Worm (Caenorhabditis elegans): ENCODE results near the gene chil-16.
"Not testable (repeated sequence)": the region's sequence is repeated elsewhere in the genome, so short reads cannot be mapped to it uniquely, and the experiment has no call there.

Gene chil-16

ce11 chrII:9461881-9462280, 20.1 kb upstream of the chil-16 start, which contains the start of gene chil-21:
chil-21 (minus strand) TSS chrII:9461981.
- not testable (repeated sequence) for TF ChIP-seq B0310.2 (tag; optimal IDR thresholded peaks at IDR 0.05); hnd-1 (tag; optimal IDR thresholded peaks at IDR 0.05); ceh-13 (GFP tag; optimal IDR thresholded peaks at IDR 0.05)

DNA sequence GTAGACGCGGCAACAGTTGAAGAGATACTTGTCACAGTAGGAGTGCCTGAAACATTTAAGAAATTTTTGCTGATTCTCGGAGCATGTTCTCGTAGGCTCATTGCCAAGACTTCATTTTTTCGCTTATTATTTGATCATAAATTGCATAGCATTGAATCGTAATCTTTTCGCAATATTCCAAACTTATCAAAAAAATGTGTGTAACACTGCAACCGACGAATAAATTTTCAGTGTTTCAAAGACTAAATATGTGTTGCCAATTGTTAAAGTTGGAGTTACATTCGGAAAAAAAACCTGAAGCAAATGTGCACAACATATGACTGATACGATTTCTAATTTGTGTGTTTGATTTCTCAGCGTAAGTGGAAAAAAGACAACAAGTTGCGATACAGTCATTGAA, 17.7 kb upstream of the chil-16 start, which contains the start of gene R09D1.14:
TSS of gene R09D1.14 (minus strand) at position 101 of the 400 bp plus-strand sequence.
- not testable (repeated sequence) for TF ChIP-seq ceh-36 (tag; optimal IDR thresholded peaks at IDR 0.05); B0310.2 (tag; optimal IDR thresholded peaks at IDR 0.05); flt-1 (GFP tag; IDR thresholded peaks at IDR 0.05)

DNA sequence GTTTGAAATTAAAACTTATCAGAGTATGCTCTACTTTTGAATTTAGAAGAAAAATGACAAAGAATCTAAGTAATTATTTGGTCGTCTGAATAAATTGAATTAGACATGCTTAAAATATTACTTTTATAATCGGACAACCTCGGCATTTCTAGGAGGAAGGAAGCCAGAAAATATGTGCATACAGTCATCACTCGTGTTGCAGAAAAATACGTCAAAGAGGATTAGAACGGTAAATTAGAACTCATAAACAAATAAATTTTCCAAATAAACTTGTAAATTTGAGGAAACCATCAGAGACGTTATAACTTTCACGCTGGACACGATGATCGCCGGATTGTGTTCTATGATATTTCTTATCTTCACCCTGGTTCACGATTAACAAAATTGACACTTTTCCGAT, 12.6 kb upstream of the chil-16 start, which contains the start of gene chil-19:
TSS of gene chil-19 (minus strand) at position 101 of the 400 bp plus-strand sequence.
- TF ChIP-seq ama-1 (optimal IDR thresholded peaks at IDR 0.05) (no peak), ceh-36 (tag; optimal IDR thresholded peaks at IDR 0.05) (no peak), B0310.2 (tag; optimal IDR thresholded peaks at IDR 0.05) (no peak), pes-1 (GFP tag; IDR thresholded peaks at IDR 0.05) (no peak), hmbx-1 (tag; optimal IDR thresholded peaks at IDR 0.05) (no peak), sea-1 (GFP tag; conservative IDR thresholded peaks at IDR 0.05) (no peak), F13C5.2 (tag; optimal IDR thresholded peaks at IDR 0.05) (no peak), hmg-4 (GFP tag; optimal IDR thresholded peaks at IDR 0.05) (no peak), ets-7 (tag; optimal IDR thresholded peaks at IDR 0.05) (no peak), scrt-1 (GFP tag; IDR thresholded peaks at IDR 0.05) (no peak), tbx-11 (GFP tag; IDR thresholded peaks at IDR 0.05) (no peak), hnd-1 (tag; optimal IDR thresholded peaks at IDR 0.05) (no peak), aly-1 (tag; optimal IDR thresholded peaks at IDR 0.05) (no peak)

DNA sequence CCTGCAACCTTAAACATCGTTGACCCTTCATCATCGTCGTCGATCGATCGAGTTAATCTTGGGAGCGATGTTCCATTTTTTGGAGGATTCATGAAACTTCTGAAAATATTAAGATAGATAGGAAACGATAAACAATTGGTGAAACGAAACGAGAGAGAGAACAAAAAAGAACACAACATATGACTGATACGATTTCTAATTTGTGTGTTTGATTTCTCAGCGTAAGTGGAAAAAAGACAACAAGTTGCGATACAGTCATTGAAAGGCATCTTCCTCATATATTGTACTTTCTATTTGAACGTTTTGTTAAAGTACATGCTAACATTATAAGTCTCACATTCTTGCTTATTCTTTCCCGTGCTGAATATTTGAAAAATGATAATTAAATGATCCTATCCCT, 10.4 kb upstream of the chil-16 start, which contains the start of gene R09D1.12:
TSS of gene R09D1.12 (minus strand) at position 101 of the 400 bp plus-strand sequence.
- TF ChIP-seq tra-4 (tag; optimal IDR thresholded peaks at IDR 0.05); hnd-1 (tag; optimal IDR thresholded peaks at IDR 0.05); hmg-4 (GFP tag; optimal IDR thresholded peaks at IDR 0.05): not testable (repeated sequence)

DNA sequence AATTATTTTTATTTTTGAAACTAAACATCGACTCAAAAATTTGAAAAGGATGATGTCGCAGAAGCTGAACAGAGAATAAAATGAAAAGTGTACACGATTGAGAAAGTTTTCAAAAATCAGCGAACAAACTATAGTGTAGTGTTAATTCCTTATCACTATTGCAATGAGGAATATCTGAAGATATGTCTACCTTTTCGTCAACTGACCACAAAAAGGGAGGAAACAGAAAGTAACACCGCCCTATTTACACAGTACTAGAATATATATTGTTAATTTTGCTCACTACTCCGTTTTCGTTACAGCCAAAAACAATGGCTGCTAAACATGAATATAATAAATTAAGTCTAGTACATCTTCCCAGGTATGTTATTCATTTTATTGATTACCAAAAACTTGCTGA, 6.2 kb upstream of the chil-16 start, which contains the start of gene chil-18:
TSS of gene chil-18 (plus strand) at position 301 of the 400 bp plus-strand sequence.
- no peak for TF ChIP-seq B0310.2 (tag; optimal IDR thresholded peaks at IDR 0.05)
- no peak for TF ChIP-seq aly-1 (tag; optimal IDR thresholded peaks at IDR 0.05)
- TF ChIP-seq pes-1 (GFP tag; IDR thresholded peaks at IDR 0.05) = no peak
- no peak for TF ChIP-seq F13C5.2 (tag; optimal IDR thresholded peaks at IDR 0.05)
- TF ChIP-seq tbx-37 (GFP tag; conservative IDR thresholded peaks at IDR 0.05) = no peak
- no peak for TF ChIP-seq hmg-4 (GFP tag; optimal IDR thresholded peaks at IDR 0.05)
- no peak for TF ChIP-seq tbx-11 (GFP tag; IDR thresholded peaks at IDR 0.05)
- TF ChIP-seq ceh-13 (GFP tag; optimal IDR thresholded peaks at IDR 0.05) = no peak
- no peak for TF ChIP-seq scrt-1 (GFP tag; IDR thresholded peaks at IDR 0.05)
- no peak for TF ChIP-seq tra-4 (tag; optimal IDR thresholded peaks at IDR 0.05)
- TF ChIP-seq hmbx-1 (tag; optimal IDR thresholded peaks at IDR 0.05) = no peak
- TF ChIP-seq ets-7 (tag; optimal IDR thresholded peaks at IDR 0.05) = no peak
- no peak for TF ChIP-seq flt-1 (GFP tag; IDR thresholded peaks at IDR 0.05)
- TF ChIP-seq ama-1 (optimal IDR thresholded peaks at IDR 0.05) = no peak
- TF ChIP-seq sea-1 (GFP tag; conservative IDR thresholded peaks at IDR 0.05) = no peak

DNA sequence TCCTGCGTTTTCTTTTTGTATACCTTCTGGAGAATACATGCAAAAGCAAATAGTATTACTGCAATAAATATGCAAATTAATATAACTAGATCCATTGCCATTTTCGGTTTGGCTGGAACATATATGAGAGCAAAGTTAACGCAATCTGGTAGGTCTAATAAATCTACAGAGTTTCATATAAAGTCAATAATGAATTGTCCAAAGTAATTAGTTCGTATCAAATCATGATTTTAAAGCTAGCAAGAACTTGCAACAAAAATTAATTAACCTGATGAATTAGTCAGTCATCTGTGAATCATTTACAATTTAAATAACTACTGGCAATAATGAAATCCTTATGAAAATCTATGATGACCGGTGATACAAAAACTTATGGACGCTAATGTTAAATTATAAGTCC, 3.6 kb upstream of the chil-16 start, which contains the start of gene R09D1.13:
TSS of gene R09D1.13 (minus strand) at position 101 of the 400 bp plus-strand sequence.
- TF ChIP-seq F13C5.2 (tag; optimal IDR thresholded peaks at IDR 0.05) = no peak
- no peak for TF ChIP-seq sea-1 (GFP tag; conservative IDR thresholded peaks at IDR 0.05)
- TF ChIP-seq pes-1 (GFP tag; IDR thresholded peaks at IDR 0.05) = no peak
- no peak for TF ChIP-seq ama-1 (optimal IDR thresholded peaks at IDR 0.05)
- TF ChIP-seq flt-1 (GFP tag; IDR thresholded peaks at IDR 0.05) = no peak
- no peak for TF ChIP-seq hnd-1 (tag; optimal IDR thresholded peaks at IDR 0.05)
- no peak for TF ChIP-seq ceh-13 (GFP tag; optimal IDR thresholded peaks at IDR 0.05)

DNA sequence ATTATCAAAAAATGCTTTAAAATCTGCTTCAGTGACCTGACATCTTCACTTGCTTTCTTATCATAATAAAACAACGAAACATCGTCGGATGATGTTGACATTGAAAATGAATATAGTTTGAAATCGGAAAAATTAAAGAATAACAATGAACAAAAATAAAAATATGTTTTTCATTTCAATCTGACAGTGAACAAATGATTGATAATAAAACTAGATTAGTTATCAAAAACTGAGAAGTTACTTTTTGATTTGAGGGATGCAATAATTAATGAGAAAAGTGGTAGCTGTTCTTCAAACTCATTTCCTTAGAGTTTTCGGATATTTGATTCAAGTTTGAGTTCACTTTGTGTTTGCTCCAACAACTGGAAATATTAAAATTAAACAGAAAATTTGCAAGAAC, 1.8 kb upstream of the chil-16 start, which contains the start of gene chil-15:
TSS of gene chil-15 (minus strand) at position 101 of the 400 bp plus-strand sequence.
- TF ChIP-seq hmg-4 (GFP tag; optimal IDR thresholded peaks at IDR 0.05) = no peak
- TF ChIP-seq B0310.2 (tag; optimal IDR thresholded peaks at IDR 0.05) = no peak
- TF ChIP-seq ama-1 (optimal IDR thresholded peaks at IDR 0.05) = no peak
- TF ChIP-seq tbx-37 (GFP tag; conservative IDR thresholded peaks at IDR 0.05) = no peak
- no peak for TF ChIP-seq hnd-1 (tag; optimal IDR thresholded peaks at IDR 0.05)

ce11 chrII:9440060-9440459, 1.7 kb downstream of the chil-16 start, which contains the start of gene chil-17:
chil-17 (minus strand) TSS chrII:9440160.
- TF ChIP-seq hnd-1 (tag; optimal IDR thresholded peaks at IDR 0.05) = no peak
- no peak for TF ChIP-seq ceh-13 (GFP tag; optimal IDR thresholded peaks at IDR 0.05)

ce11 chrII:9438853-9439252, 2.9 kb downstream of the chil-16 start:
- TF ChIP-seq ets-7 (tag; optimal IDR thresholded peaks at IDR 0.05) (no peak), F13C5.2 (tag; optimal IDR thresholded peaks at IDR 0.05) (no peak), tbx-37 (GFP tag; conservative IDR thresholded peaks at IDR 0.05) (no peak), tra-4 (tag; optimal IDR thresholded peaks at IDR 0.05) (no peak), ceh-13 (GFP tag; optimal IDR thresholded peaks at IDR 0.05) (no peak), ama-1 (optimal IDR thresholded peaks at IDR 0.05) (no peak), hmbx-1 (tag; optimal IDR thresholded peaks at IDR 0.05) (no peak), B0310.2 (tag; optimal IDR thresholded peaks at IDR 0.05) (no peak), hmg-4 (GFP tag; optimal IDR thresholded peaks at IDR 0.05) (no peak), scrt-1 (GFP tag; IDR thresholded peaks at IDR 0.05) (no peak), ceh-36 (tag; optimal IDR thresholded peaks at IDR 0.05) (no peak), hnd-1 (tag; optimal IDR thresholded peaks at IDR 0.05) (no peak), sea-1 (GFP tag; conservative IDR thresholded peaks at IDR 0.05) (no peak), flt-1 (GFP tag; IDR thresholded peaks at IDR 0.05) (no peak)

Measured in whole organism, early embryonic.